Worm (Caenorhabditis elegans): ENCODE measurements around the gene try-10.
A peak's percentile ranks its signal among the peaks of the same experiment; 100 is the strongest.

The try-10 gene

ce11 chrV:13041666-13042065 lies 28.6 kb upstream of the try-10 start, which contains the start of gene scyl-1 (continued):
- TF ChIP-seq lim-7 (GFP tag; IDR thresholded peaks at IDR 0.05), result no peak
- no peak for TF ChIP-seq nhr-41 (GFP tag; IDR thresholded peaks at IDR 0.05)
- TF ChIP-seq zag-1 (tag; optimal IDR thresholded peaks at IDR 0.05), result no peak
- no peak for TF ChIP-seq ZK546.5 (tag; optimal IDR thresholded peaks at IDR 0.05)
- TF ChIP-seq lin-15B (tag; optimal IDR thresholded peaks at IDR 0.05), result no peak
- peak; percentile 66 for TF ChIP-seq nhr-42 (GFP tag; IDR thresholded peaks at IDR 0.05)
- no peak for TF ChIP-seq dmd-8 (GFP tag; IDR thresholded peaks at IDR 0.05)
- no peak for TF ChIP-seq lin-1 (GFP tag; IDR thresholded peaks at IDR 0.05)
- TF ChIP-seq hlh-11 (tag; optimal IDR thresholded peaks at IDR 0.05), result peak; percentile 78
- TF ChIP-seq daf-12 (tag; optimal IDR thresholded peaks at IDR 0.05), result no peak
- TF ChIP-seq fos-1 (tag; optimal IDR thresholded peaks at IDR 0.05), result no peak
- no peak for TF ChIP-seq aly-2 (tag; optimal IDR thresholded peaks at IDR 0.05)
- TF ChIP-seq attf-4 (tag; optimal IDR thresholded peaks at IDR 0.05), result no peak
- no peak for TF ChIP-seq F10B5.3 (tag; optimal IDR thresholded peaks at IDR 0.05)
- TF ChIP-seq snpc-1.2 (GFP tag; IDR thresholded peaks at IDR 0.05), result no peak
- TF ChIP-seq tra-1 (GFP tag; IDR thresholded peaks at IDR 0.05), result no peak
- no peak for TF ChIP-seq ZK337.2 (GFP tag; IDR thresholded peaks at IDR 0.05)
- TF ChIP-seq arid-1 (GFP tag; conservative IDR thresholded peaks at IDR 0.05), result 0 out of 2 replicates have a peak, but pooled peaks have one; percentile 25
- no peak for TF ChIP-seq ces-1 (GFP tag; optimal IDR thresholded peaks at IDR 0.05)
- TF ChIP-seq nhr-25 (tag; optimal IDR thresholded peaks at IDR 0.05; ENCODE audit: borderline replicate concordance, insufficient read depth), result peak; percentile 48
- peak; percentile 56 for TF ChIP-seq nhr-77 (tag; optimal IDR thresholded peaks at IDR 0.05)
- TF ChIP-seq daf-19 (GFP tag; conservative IDR thresholded peaks at IDR 0.05), result no peak
- peak; percentile 15 for TF ChIP-seq mxl-3 (GFP tag; optimal IDR thresholded peaks at IDR 0.05)
- TF ChIP-seq spr-3 (GFP tag; optimal IDR thresholded peaks at IDR 0.05), result no peak
- TF ChIP-seq aha-1 (tag), result no peak
- TF ChIP-seq saeg-2 (GFP tag; IDR thresholded peaks at IDR 0.05), result no peak
- TF ChIP-seq Y48G9A.11 (GFP tag; IDR thresholded peaks at IDR 0.05), result no peak
- no peak for TF ChIP-seq ceh-44 (GFP tag; IDR thresholded peaks at IDR 0.05)
- TF ChIP-seq snpc-4 (tag; optimal IDR thresholded peaks at IDR 0.05), result no peak
- no peak for TF ChIP-seq php-3 (GFP tag; IDR thresholded peaks at IDR 0.05)
- TF ChIP-seq pha-4 (GFP tag; IDR thresholded peaks at IDR 0.05), result no peak
- no peak for TF ChIP-seq pha-4 (tag; optimal IDR thresholded peaks at IDR 0.05)
- TF ChIP-seq D1046.2 (GFP tag; IDR thresholded peaks at IDR 0.05), result no peak
- no peak for TF ChIP-seq skn-1 (tag; optimal IDR thresholded peaks at IDR 0.05)
- TF ChIP-seq F44E2.7 (GFP tag; IDR thresholded peaks at IDR 0.05), result no peak

ce11 chrV:13036466-13036865 lies 23.4 kb upstream of the try-10 start, which contains the start of gene W07G4.2:
TSS of gene W07G4.2 (minus strand) at chrV:13036566.
- TF ChIP-seq cey-2 (tag; optimal IDR thresholded peaks at IDR 0.05; ENCODE audit: borderline replicate concordance, insufficient read depth) (no peak), egl-43 (GFP tag; IDR thresholded peaks at IDR 0.05) (no peak), mxl-2 (GFP tag; conservative IDR thresholded peaks at IDR 0.05) (no peak), D1046.2 (GFP tag; IDR thresholded peaks at IDR 0.05) (no peak), F26F4.8 (GFP tag; conservative IDR thresholded peaks at IDR 0.05) (no peak), fkh-10 (GFP tag; optimal IDR thresholded peaks at IDR 0.05) (no peak), ZK337.2 (GFP tag; IDR thresholded peaks at IDR 0.05) (no peak), mdl-1 (tag; optimal IDR thresholded peaks at IDR 0.05) (no peak), lin-13 (GFP tag; optimal IDR thresholded peaks at IDR 0.05) (no peak), F44E2.7 (GFP tag; IDR thresholded peaks at IDR 0.05) (no peak)
